Fruit fly (Drosophila melanogaster): ENCODE results near the gene CG43689.

CG43689 gene

DNA sequence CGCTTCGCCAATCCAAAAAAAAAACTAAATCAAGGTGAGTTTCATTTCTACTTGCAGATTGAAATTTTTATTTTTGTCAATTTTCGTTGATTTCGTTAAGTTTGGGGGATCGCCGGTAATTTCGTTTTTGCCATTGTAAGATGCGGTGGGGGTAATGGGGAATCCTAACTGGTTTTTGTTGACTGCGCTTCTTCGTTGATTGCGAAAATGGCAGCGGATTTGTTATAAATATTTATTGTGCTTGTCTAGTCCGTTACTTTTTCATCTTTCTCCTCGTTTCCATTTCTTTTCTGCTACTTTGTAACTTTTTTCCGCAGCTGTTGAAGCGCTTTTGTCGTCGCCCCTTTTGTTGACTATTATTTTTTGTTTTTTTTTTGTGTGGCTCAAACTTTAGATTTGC lies 30.7 kb downstream of the CG43689 start:
- TF ChIP-seq Mio (GFP tag; optimal IDR thresholded peaks at IDR 0.05) = no peak
- TF ChIP-seq brk (GFP tag; optimal IDR thresholded peaks at IDR 0.05) = no peak
- no peak for TF ChIP-seq Rel (GFP tag; optimal IDR thresholded peaks at IDR 0.05)
- peak; percentile 21 for TF ChIP-seq Rel (tag; optimal IDR thresholded peaks at IDR 0.05)

DNA sequence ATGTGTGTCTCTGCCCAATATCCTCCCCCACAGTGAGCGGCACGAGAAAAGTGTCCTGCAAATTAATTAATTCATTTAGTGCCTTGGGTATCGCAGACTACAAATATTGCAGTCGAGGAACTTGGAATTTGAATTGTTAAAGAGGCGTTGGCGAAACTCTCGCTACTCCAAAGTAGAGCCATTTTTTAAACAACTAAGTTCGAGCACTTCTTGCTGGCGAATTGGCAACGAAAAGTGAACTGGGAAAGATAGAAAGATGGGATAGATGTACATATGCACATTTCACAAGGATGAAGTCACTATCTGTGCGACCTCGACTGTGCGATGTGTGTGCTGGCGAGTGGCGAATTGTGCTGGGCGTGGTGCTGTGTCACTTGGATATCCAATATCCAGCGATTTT lies 31.2 kb downstream of the CG43689 start:
- TF ChIP-seq CG32264 (GFP tag; optimal IDR thresholded peaks at IDR 0.05) (no peak), Mio (GFP tag; optimal IDR thresholded peaks at IDR 0.05) (no peak), sage (GFP tag; optimal IDR thresholded peaks at IDR 0.05) (no peak), dl (GFP tag; optimal IDR thresholded peaks at IDR 0.05; ENCODE audit: insufficient read depth in 1 of 2, partially characterized antibody in 2 of 2) (no peak), jim (GFP tag; optimal IDR thresholded peaks at IDR 0.05) (no peak), CG9705 (GFP tag; optimal IDR thresholded peaks at IDR 0.05) (peak; percentile 17), HLH106 (tag; optimal IDR thresholded peaks at IDR 0.05) (peak; percentile 75), brk (GFP tag; optimal IDR thresholded peaks at IDR 0.05) (no peak), dsf (GFP tag; optimal IDR thresholded peaks at IDR 0.05; ENCODE audit: borderline replicate concordance) (no peak), CrebA (GFP tag; optimal IDR thresholded peaks at IDR 0.05; ENCODE audit: borderline replicate concordance) (no peak), dmrt93B (GFP tag; optimal IDR thresholded peaks at IDR 0.05) (peak; percentile 58), woc (GFP tag; optimal IDR thresholded peaks at IDR 0.05) (peak; percentile 73), tai (GFP tag; optimal IDR thresholded peaks at IDR 0.05) (no peak), fru (GFP tag; optimal IDR thresholded peaks at IDR 0.05) (peak; percentile 74), OdsH (GFP tag; optimal IDR thresholded peaks at IDR 0.05) (peak; percentile 68), Abd-B (GFP tag; optimal IDR thresholded peaks at IDR 0.05) (no peak), N (GFP tag; optimal IDR thresholded peaks at IDR 0.05) (no peak), br (GFP tag; optimal IDR thresholded peaks at IDR 0.05) (peak; percentile 49), usp (GFP tag; optimal IDR thresholded peaks at IDR 0.05) (no peak), lola (GFP tag; optimal IDR thresholded peaks at IDR 0.05) (no peak), Hr78 (GFP tag; optimal IDR thresholded peaks at IDR 0.05) (no peak), Dif (GFP tag; optimal IDR thresholded peaks at IDR 0.05; ENCODE audit: partially characterized antibody) (no peak), Vsx2 (GFP tag; optimal IDR thresholded peaks at IDR 0.05; ENCODE audit: partially characterized antibody) (no peak), psq (GFP tag; optimal IDR thresholded peaks at IDR 0.05) (no peak), Sp1 (GFP tag; optimal IDR thresholded peaks at IDR 0.05) (peak; percentile 75), GATAd (GFP tag; optimal IDR thresholded peaks at IDR 0.05) (no peak), Dfd (GFP tag; optimal IDR thresholded peaks at IDR 0.05) (no peak), sv (GFP tag; optimal IDR thresholded peaks at IDR 0.05) (no peak), ey (GFP tag; optimal IDR thresholded peaks at IDR 0.05) (peak; percentile 69), h (GFP tag; optimal IDR thresholded peaks at IDR 0.05) (peak; percentile 55), foxo (GFP tag; optimal IDR thresholded peaks at IDR 0.05) (peak in 1 of 2 experiments; percentile 74), Rel (GFP tag; optimal IDR thresholded peaks at IDR 0.05) (no peak), Rel (tag; optimal IDR thresholded peaks at IDR 0.05) (no peak), Hnf4 (GFP tag; optimal IDR thresholded peaks at IDR 0.05) (peak; percentile 26), pan (optimal IDR thresholded peaks at IDR 0.05) (no peak), Jra (GFP tag; optimal IDR thresholded peaks at IDR 0.05) (no peak), Myc (optimal IDR thresholded peaks at IDR 0.05) (no peak), Hr83 (GFP tag; optimal IDR thresholded peaks at IDR 0.05; ENCODE audit: poor library complexity, severe bottlenecking) (no peak), rgr (GFP tag; optimal IDR thresholded peaks at IDR 0.05) (peak; percentile 69)
